Fruit fly (Drosophila melanogaster): Measurements from ENCODE around the gene Sec61alpha.

Sec61alpha gene

DNA sequence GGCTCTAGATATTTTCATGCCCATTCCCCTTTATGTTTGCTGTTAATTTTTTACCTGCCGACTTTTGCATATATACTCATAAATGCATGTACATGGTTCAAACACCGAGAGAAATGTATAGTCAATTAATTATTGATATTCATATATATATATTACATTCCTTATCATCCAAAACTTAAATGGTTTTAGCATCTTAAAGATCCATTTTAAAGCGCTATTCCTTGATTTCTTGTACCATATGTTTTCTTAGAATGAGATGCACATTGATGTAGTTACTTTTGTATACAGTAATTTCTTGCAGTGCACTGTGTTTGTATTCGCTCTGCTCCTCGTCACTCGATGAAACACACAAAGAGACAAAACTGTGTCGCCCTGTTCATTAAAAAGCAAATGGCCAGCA lies 28.3 kb upstream of the Sec61alpha start (continued):
- TF ChIP-seq CG34406 (GFP tag; optimal IDR thresholded peaks at IDR 0.05) (peak; percentile 70), CG8319 (GFP tag; optimal IDR thresholded peaks at IDR 0.05) (peak; percentile 41), OdsH (GFP tag; optimal IDR thresholded peaks at IDR 0.05) (peak; percentile 73), Hr39 (GFP tag; optimal IDR thresholded peaks at IDR 0.05) (no peak), pdm3 (GFP tag; optimal IDR thresholded peaks at IDR 0.05) (peak; percentile 54), Sox102F (GFP tag; optimal IDR thresholded peaks at IDR 0.05) (peak; percentile 37), CG31627 (GFP tag; optimal IDR thresholded peaks at IDR 0.05) (peak; percentile 43), CG10669 (GFP tag; optimal IDR thresholded peaks at IDR 0.05) (peak; percentile 44), ss (GFP tag; optimal IDR thresholded peaks at IDR 0.05) (peak in 1 of 2 experiments; percentile 50), Sox15 (GFP tag; optimal IDR thresholded peaks at IDR 0.05) (peak; percentile 57), Eip75B (GFP tag; optimal IDR thresholded peaks at IDR 0.05) (peak; percentile 38), vri (GFP tag; optimal IDR thresholded peaks at IDR 0.05) (no peak), CG11294 (GFP tag; IDR thresholded peaks at IDR 0.05) (peak; percentile 25; the same call in 1 of the 2 replicates), Blimp-1 (GFP tag; optimal IDR thresholded peaks at IDR 0.05) (no peak), CG8119 (GFP tag; IDR thresholded peaks at IDR 0.05) (peak; percentile 64), CG10631 (GFP tag; optimal IDR thresholded peaks at IDR 0.05) (peak; percentile 56), CG16779 (tag; optimal IDR thresholded peaks at IDR 0.05) (no peak), CG11902 (GFP tag; optimal IDR thresholded peaks at IDR 0.05) (peak; percentile 53), Ets96B (tag; optimal IDR thresholded peaks at IDR 0.05) (peak; percentile 39), Eip78C (GFP tag) (peak; percentile 90), Gug (GFP tag; IDR thresholded peaks at IDR 0.05) (0 out of 2 replicates have a peak, but pooled peaks have one; percentile 27), CG6792 (GFP tag; optimal IDR thresholded peaks at IDR 0.05) (peak; percentile 64), fd59A (GFP tag; optimal IDR thresholded peaks at IDR 0.05) (no peak), CG8632 (GFP tag; optimal IDR thresholded peaks at IDR 0.05) (peak; percentile 74), CG6854 (GFP tag; optimal IDR thresholded peaks at IDR 0.05) (no peak)

DNA sequence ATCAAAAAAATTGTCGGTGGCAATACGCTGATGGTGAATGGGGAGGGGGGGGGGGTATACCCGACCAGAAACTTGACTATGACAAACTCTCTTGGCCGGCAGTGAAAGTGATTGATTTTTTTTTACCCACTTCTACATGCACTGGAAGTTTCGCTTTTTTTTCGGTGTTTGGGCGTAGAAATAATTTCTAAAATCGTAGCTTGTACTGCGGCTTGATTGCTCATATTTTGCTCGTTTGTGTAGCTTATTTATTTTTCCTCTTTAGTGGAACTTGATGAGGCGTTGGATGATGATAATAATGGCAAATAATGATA lies 23.3 kb upstream of the Sec61alpha start:
- no peak for TF ChIP-seq fkh (GFP tag; optimal IDR thresholded peaks at IDR 0.05)
- peak; percentile 56 for TF ChIP-seq CG6276 (GFP tag; optimal IDR thresholded peaks at IDR 0.05)
- TF ChIP-seq Ets96B (tag; optimal IDR thresholded peaks at IDR 0.05), result no peak
- no peak for TF ChIP-seq Lpt (GFP tag; optimal IDR thresholded peaks at IDR 0.05)
- TF ChIP-seq Smox (GFP tag; optimal IDR thresholded peaks at IDR 0.05), result no peak

DNA sequence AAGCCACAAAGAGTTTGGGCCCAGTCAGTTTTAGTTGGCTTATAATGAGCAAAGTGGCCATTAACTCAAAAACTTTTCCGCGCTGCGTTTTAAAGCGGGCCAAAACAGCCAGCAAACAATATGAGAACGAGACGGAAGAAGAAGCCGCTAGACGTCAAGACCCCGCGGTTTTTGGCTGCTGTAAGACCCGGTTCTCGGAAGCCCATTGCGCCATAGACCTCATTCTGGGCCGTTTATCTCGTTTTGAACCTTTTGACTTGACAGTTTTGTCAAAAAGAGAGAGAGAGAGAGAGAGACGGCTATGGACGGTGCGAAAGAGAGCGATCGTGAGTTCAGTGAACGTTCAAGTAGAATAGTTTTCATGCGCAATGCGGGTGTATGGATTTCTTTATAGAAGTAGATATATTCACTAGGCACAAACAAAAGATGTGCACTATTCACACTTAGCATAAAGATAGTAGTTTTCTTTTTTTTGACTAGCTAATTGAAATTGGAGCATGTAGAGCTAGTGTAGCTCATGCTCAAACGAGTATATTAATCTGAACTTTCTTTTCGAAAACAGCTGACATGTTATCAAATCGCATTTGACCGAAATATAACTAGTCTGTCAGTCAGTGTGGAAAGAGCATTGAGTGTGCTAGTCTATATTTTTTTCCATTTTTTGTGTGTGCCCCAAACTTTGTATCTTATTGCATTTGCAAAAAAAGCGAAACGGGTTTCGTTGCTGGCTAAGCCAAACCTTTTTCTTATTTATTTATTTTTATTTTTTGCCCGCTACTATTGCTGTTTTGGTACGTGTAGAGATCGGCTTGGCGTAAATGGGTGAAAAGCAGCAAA lies 22.7 kb upstream of the Sec61alpha start:
- no peak for TF ChIP-seq CG10631 (GFP tag; optimal IDR thresholded peaks at IDR 0.05)
- TF ChIP-seq Sox14 (GFP tag; optimal IDR thresholded peaks at IDR 0.05), result no peak
- peak; percentile 80 for TF ChIP-seq CG6276 (GFP tag; optimal IDR thresholded peaks at IDR 0.05)
- no peak for TF ChIP-seq spab (GFP tag; optimal IDR thresholded peaks at IDR 0.05)
- TF ChIP-seq Lpt (GFP tag; optimal IDR thresholded peaks at IDR 0.05), result no peak
- TF ChIP-seq Blimp-1 (GFP tag; optimal IDR thresholded peaks at IDR 0.05), result no peak
- no peak for TF ChIP-seq Hr38 (GFP tag; optimal IDR thresholded peaks at IDR 0.05)
- no peak for TF ChIP-seq CG9139 (GFP tag; optimal IDR thresholded peaks at IDR 0.05)
- no peak for TF ChIP-seq salr (GFP tag; optimal IDR thresholded peaks at IDR 0.05)
- TF ChIP-seq fd59A (GFP tag; optimal IDR thresholded peaks at IDR 0.05), result no peak
- TF ChIP-seq fd85E (GFP tag; optimal IDR thresholded peaks at IDR 0.05), result no peak
- TF ChIP-seq CG32006 (GFP tag; optimal IDR thresholded peaks at IDR 0.05), result peak; percentile 25
- TF ChIP-seq Gug (GFP tag; IDR thresholded peaks at IDR 0.05), result no peak
- peak; percentile 54; the same call in 2 of the 3 replicates for TF ChIP-seq CG8119 (GFP tag; IDR thresholded peaks at IDR 0.05)
- TF ChIP-seq Eip75B (GFP tag; optimal IDR thresholded peaks at IDR 0.05), result no peak
- TF ChIP-seq dsx (GFP tag; optimal IDR thresholded peaks at IDR 0.05; ENCODE audit: poor library complexity, severe bottlenecking), result no peak
- no peak for TF ChIP-seq CG6792 (GFP tag; optimal IDR thresholded peaks at IDR 0.05)
- no peak for TF ChIP-seq CG10669 (GFP tag; optimal IDR thresholded peaks at IDR 0.05)
- TF ChIP-seq ss (GFP tag; optimal IDR thresholded peaks at IDR 0.05), result no peak
- TF ChIP-seq CG15336 (GFP tag; IDR thresholded peaks at IDR 0.05), result peak; percentile 57
- TF ChIP-seq eg (GFP tag; IDR thresholded peaks at IDR 0.05), result peak; percentile 67; the same call in 2 of the 3 replicates
- TF ChIP-seq net (GFP tag; optimal IDR thresholded peaks at IDR 0.05), result no peak
- TF ChIP-seq CG7368 (GFP tag; optimal IDR thresholded peaks at IDR 0.05), result no peak
- no peak for TF ChIP-seq esn (GFP tag; optimal IDR thresholded peaks at IDR 0.05)
- no peak for TF ChIP-seq CG3032 (tag; optimal IDR thresholded peaks at IDR 0.05)
- TF ChIP-seq CG11294 (GFP tag; IDR thresholded peaks at IDR 0.05), result no peak
- no peak for TF ChIP-seq CG16779 (tag; optimal IDR thresholded peaks at IDR 0.05)
